Fruit fly (Drosophila melanogaster) whole organism, larva: ENCODE data around the gene Msh6.

ENCODE experiments used
- noc ChIP-seq: fragments of 200-800 bp; sonication (Bioruptor generic); optimal IDR thresholded peaks from 3 replicates; lab custom pipeline; 2019; ENCODE audit warnings: missing biosample characterization, mild to moderate bottlenecking, missing genetic modification characterization, moderate library complexity

The Msh6 gene

dm6 chr3L:15158330-15159114 is at the start of gene Msh6, which contains the start of gene Prp31:
Gene Msh6, minus strand, starts transcription at chr3L:15158562.
Gene Prp31, plus strand, starts transcription at chr3L:15159100.
- no peak for TF ChIP-seq noc (tag; lab: Kevin White, UChicago)

dm6 chr3L:15207544-15207943 is 49.2 kb upstream of the Msh6 start, which contains the start of gene Prx1:
Gene Prx1, plus strand, starts transcription at chr3L:15207844.
- TF ChIP-seq noc (tag; lab: Kevin White, UChicago), result no peak

dm6 chr3L:15206058-15206457 is 47.7 kb upstream of the Msh6 start:
- no peak for TF ChIP-seq noc (tag; lab: Kevin White, UChicago)

dm6 chr3L:15203585-15203984 is 45.2 kb upstream of the Msh6 start:
- TF ChIP-seq noc (tag; lab: Kevin White, UChicago), result no peak

- TF ChIP-seq noc (tag; lab: Kevin White, UChicago), result no peak
These were observed 44.7 kb upstream of the Msh6 start for dm6 chr3L:15203097-15203496.

- no peak for TF ChIP-seq noc (tag; lab: Kevin White, UChicago)
These were observed 43.0 kb upstream of the Msh6 start for dm6 chr3L:15201351-15201750.

- no peak for TF ChIP-seq noc (tag; lab: Kevin White, UChicago)
These were observed 42.1 kb upstream of the Msh6 start for dm6 chr3L:15200280-15200987.

dm6 chr3L:15199216-15200090 is 41.1 kb upstream of the Msh6 start:
- TF ChIP-seq noc (tag; lab: Kevin White, UChicago), result no peak

- no peak for TF ChIP-seq noc (tag; lab: Kevin White, UChicago)
These were observed 39.6 kb upstream of the Msh6 start for dm6 chr3L:15197978-15198377.

- no peak for TF ChIP-seq noc (tag; lab: Kevin White, UChicago)
These were observed 38.5 kb upstream of the Msh6 start for dm6 chr3L:15196711-15197320.

dm6 chr3L:15196189-15196588 is 37.8 kb upstream of the Msh6 start:
- TF ChIP-seq noc (tag; lab: Kevin White, UChicago), result no peak

- no peak for TF ChIP-seq noc (tag; lab: Kevin White, UChicago)
These were observed 37.2 kb upstream of the Msh6 start for dm6 chr3L:15195548-15195947.

dm6 chr3L:15192172-15192571 is 33.8 kb upstream of the Msh6 start:
- no peak for TF ChIP-seq noc (tag; lab: Kevin White, UChicago)

- no peak for TF ChIP-seq noc (tag; lab: Kevin White, UChicago)
These were observed 31.3 kb upstream of the Msh6 start for dm6 chr3L:15189707-15190106.

dm6 chr3L:15188735-15189134 is 30.4 kb upstream of the Msh6 start:
- no peak for TF ChIP-seq noc (tag; lab: Kevin White, UChicago)
